Worm (Caenorhabditis elegans) whole organism, mixed stage, embryonic: ENCODE data around the gene kin-21.
A peak's percentile ranks its signal among the peaks of the same experiment; 100 is the strongest.

ENCODE experiments used
- M03D4.4 ChIP-seq: sonication (generic microtip); optimal IDR thresholded peaks from 2 replicates; lab custom pipeline; 2017; ENCODE audit warnings: mild to moderate bottlenecking, missing genetic modification characterization, missing compliant biosample characterization
- ceh-39 ChIP-seq: fragments of 150-350 bp; optimal IDR thresholded peaks from 2 replicates; lab custom pipeline; 2014; ENCODE audit warnings: missing biosample characterization, missing genetic modification characterization
- ceh-83 ChIP-seq: fragments of 200-800 bp; sonication (Bioruptor generic); optimal IDR thresholded peaks from 2 replicates; lab custom pipeline; 2018; ENCODE audit warnings: mild to moderate bottlenecking, missing genetic modification characterization, missing compliant biosample characterization
- ces-1 ChIP-seq: fragments of 150-350 bp; optimal IDR thresholded peaks from 2 replicates; lab custom pipeline; 2014; ENCODE audit warnings: missing biosample characterization, missing genetic modification reagents, missing genetic modification characterization
- cnd-1 ChIP-seq: fragments of 200-800 bp; sonication (Bioruptor generic); optimal IDR thresholded peaks from 2 replicates; lab custom pipeline; 2018; ENCODE audit warnings: mild to moderate bottlenecking, missing genetic modification characterization, missing compliant biosample characterization
- drap-1 ChIP-seq: fragments of 200-800 bp; sonication (Bioruptor generic); optimal IDR thresholded peaks from 3 replicates; lab custom pipeline; 2018; ENCODE audit warnings: mild to moderate bottlenecking, missing genetic modification characterization, missing compliant biosample characterization
- elt-3 ChIP-seq: fragments of 150-350 bp; optimal IDR thresholded peaks from 2 replicates; lab custom pipeline; 2014; ENCODE audit warnings: missing biosample characterization, missing genetic modification characterization
- flh-1 ChIP-seq: fragments of 200-800 bp; sonication (Bioruptor generic); optimal IDR thresholded peaks from 2 replicates; lab custom pipeline; 2018; ENCODE audit warnings: mild to moderate bottlenecking, missing genetic modification characterization, moderate library complexity, missing compliant biosample characterization
- ham-2 ChIP-seq: fragments of 200-800 bp; sonication (Bioruptor generic); optimal IDR thresholded peaks from 2 replicates; lab custom pipeline; 2018; ENCODE audit warnings: mild to moderate bottlenecking, missing genetic modification characterization, missing compliant biosample characterization
- hlh-1 ChIP-seq: fragments of 150-350 bp; optimal IDR thresholded peaks from 2 replicates; lab custom pipeline; 2014; ENCODE audit warnings: missing biosample characterization, missing genetic modification reagents, missing genetic modification characterization
- lin-13 ChIP-seq: fragments of 150-350 bp; optimal IDR thresholded peaks from 2 replicates; lab custom pipeline; 2014; ENCODE audit warnings: missing biosample characterization, missing genetic modification characterization
- mep-1 ChIP-seq: fragments of 150-350 bp; optimal IDR thresholded peaks from 2 replicates; lab custom pipeline; 2017; ENCODE audit warnings: missing biosample characterization, missing genetic modification reagents, missing genetic modification characterization, inconsistent platforms
- mls-2 ChIP-seq: sonication (generic microtip); optimal IDR thresholded peaks from 2 replicates; lab custom pipeline; 2016; ENCODE audit warnings: mild to moderate bottlenecking, missing genetic modification characterization, moderate library complexity, missing compliant biosample characterization
- nhr-2 ChIP-seq: fragments of 150-350 bp; optimal IDR thresholded peaks from 2 replicates; lab custom pipeline; 2014; ENCODE audit warnings: missing biosample characterization, missing genetic modification characterization
- nhr-237 ChIP-seq: fragments of 150-350 bp; optimal IDR thresholded peaks from 2 replicates; lab custom pipeline; 2014; ENCODE audit warnings: missing biosample characterization, missing genetic modification characterization
- pha-4 ChIP-seq: fragments of 150-350 bp; optimal IDR thresholded peaks from 2 replicates; lab custom pipeline; 2018; ENCODE audit warnings: missing biosample characterization, missing genetic modification reagents, missing genetic modification characterization
- sem-2 ChIP-seq: fragments of 200-800 bp; sonication (Bioruptor generic); optimal IDR thresholded peaks from 2 replicates; lab custom pipeline; 2018; ENCODE audit warnings: mild to moderate bottlenecking, missing genetic modification characterization, missing compliant biosample characterization
- snpc-4 ChIP-seq: fragments of 150-350 bp; optimal IDR thresholded peaks from 2 replicates; lab custom pipeline; 2014; ENCODE audit warnings: missing biosample characterization, missing genetic modification characterization
- sptf-1 ChIP-seq: sonication (generic microtip); optimal IDR thresholded peaks from 2 replicates; lab custom pipeline; 2017; ENCODE audit warnings: mild to moderate bottlenecking, missing genetic modification characterization, moderate library complexity, missing compliant biosample characterization
- unc-120 ChIP-seq: sonication (generic microtip); optimal IDR thresholded peaks from 2 replicates; lab custom pipeline; 2017; ENCODE audit warnings: missing genetic modification characterization, missing compliant biosample characterization; ENCODE audit not compliant: poor library complexity, severe bottlenecking
- unc-39 ChIP-seq: fragments of 150-350 bp; optimal IDR thresholded peaks from 2 replicates; lab custom pipeline; 2014; ENCODE audit warnings: missing biosample characterization, missing genetic modification characterization
- unc-62 ChIP-seq: fragments of 150-350 bp; optimal IDR thresholded peaks from 2 replicates; lab custom pipeline; 2014; ENCODE audit warnings: missing biosample characterization, missing genetic modification reagents, missing genetic modification characterization
- zip-8 ChIP-seq: fragments of 150-350 bp; optimal IDR thresholded peaks from 2 replicates; lab custom pipeline; 2014; ENCODE audit warnings: missing biosample characterization, missing genetic modification characterization
- ztf-11 ChIP-seq: fragments of 150-350 bp; optimal IDR thresholded peaks from 2 replicates; lab custom pipeline; 2014; ENCODE audit warnings: missing biosample characterization, missing genetic modification characterization

kin-21 gene

DNA sequence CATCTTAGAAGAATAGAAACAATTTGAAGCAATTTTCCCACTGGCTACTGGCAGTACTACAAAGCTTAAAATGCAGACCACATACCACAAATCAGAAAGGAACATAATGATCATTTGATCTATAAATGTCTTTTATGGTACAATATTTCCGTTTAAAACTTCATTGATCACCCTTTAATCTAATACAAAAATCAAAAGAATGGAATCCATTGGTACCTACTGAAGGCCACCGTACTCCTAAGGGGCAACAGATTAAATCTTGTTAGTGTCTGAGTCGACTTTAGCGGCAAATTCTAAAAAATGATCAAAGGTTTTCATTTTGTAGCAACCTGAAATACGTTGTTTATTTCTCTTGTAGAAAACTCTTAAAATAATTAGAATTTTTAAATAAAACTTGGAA, 39.5 kb downstream of the kin-21 start:
- TF ChIP-seq unc-120 (tag; lab: Kevin White, UChicago): no peak
- no peak for TF ChIP-seq flh-1 (GFP tag; lab: Kevin White, UChicago)
- no peak for TF ChIP-seq drap-1
- no peak for TF ChIP-seq zip-8 (tag; lab: Kevin White, UChicago)

DNA sequence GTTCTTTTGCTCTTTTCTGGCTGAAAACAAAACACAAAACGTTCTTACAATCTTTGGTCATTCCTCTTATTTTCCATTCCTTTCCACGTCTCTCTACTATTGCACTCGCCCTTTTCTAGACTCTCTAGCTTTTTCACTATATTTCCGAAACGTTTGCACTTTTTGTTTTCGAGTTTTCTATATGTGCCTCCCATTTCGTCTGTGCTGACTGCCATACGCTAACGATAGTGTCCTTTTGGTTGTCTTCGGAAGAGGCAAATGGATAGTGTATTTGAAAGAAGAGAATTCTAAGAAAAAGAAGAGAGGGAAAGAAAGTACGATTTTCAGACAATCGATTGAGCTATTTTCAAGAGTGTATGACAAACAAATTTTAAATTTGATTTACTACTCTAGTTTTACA, 40.1 kb downstream of the kin-21 start:
- no peak for TF ChIP-seq pha-4
- TF ChIP-seq, all 35 proteins: peak for 0

DNA sequence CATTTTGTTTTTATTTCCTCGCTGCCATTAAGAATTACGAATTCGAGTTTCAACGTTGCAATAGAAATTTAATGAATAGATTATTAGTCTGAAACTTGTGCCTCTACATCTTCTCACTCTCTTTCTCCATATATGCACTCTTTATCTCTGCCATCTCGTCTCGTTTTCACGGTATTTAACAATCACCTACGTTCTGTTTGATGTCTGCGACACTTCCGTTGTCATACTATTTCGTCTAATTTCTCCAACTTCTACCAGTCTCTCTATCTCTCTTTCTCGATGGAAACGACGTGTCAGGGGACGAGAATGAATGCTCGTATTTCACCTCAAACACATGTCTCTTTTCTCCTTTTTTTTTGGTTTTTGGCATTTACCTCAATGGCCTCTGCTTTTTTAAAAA, 41.2 kb downstream of the kin-21 start:
- TF ChIP-seq mls-2 (tag; lab: Kevin White, UChicago) (no peak), elt-3 (tag; lab: Kevin White, UChicago) (no peak), pha-4 (peak; percentile 38), snpc-4 (no peak), cnd-1 (no peak), ces-1 (GFP tag; lab: Kevin White, UChicago) (peak; percentile 28), unc-120 (tag; lab: Kevin White, UChicago) (peak; percentile 61), ceh-39 (tag; lab: Kevin White, UChicago) (no peak), flh-1 (GFP tag; lab: Kevin White, UChicago) (no peak), nhr-237 (tag; lab: Kevin White, UChicago) (peak; percentile 7), unc-62 (peak; percentile 64), hlh-1 (tag; lab: Kevin White, UChicago) (peak; percentile 66)
- TF ChIP-seq, all 35 proteins: peak for 6

DNA sequence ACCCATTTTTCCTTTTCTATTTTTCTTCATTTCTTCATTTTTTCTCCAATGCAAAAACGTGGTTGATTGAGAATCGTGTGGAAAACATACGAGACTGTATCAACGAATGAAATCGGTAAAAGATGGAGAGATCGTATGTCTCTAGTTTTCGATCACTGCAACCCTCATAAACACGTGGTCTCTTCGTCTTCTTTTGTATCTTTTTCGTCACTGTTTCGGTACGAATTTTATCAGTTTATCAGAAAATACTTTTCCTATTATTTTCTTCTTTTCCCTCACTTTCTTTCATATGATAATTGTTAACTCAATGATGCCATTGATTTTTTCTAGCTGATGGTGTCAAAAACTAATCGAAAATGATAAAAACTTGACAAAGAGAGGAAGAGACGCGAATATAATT, 43.0 kb downstream of the kin-21 start:
- TF ChIP-seq mls-2 (tag; lab: Kevin White, UChicago) (no peak), lin-13 (tag; lab: Kevin White, UChicago) (no peak), unc-62 (no peak), sptf-1 (no peak), unc-120 (tag; lab: Kevin White, UChicago) (no peak), ceh-83 (GFP tag; lab: Kevin White, UChicago) (no peak), unc-39 (tag; lab: Kevin White, UChicago) (no peak), zip-8 (tag; lab: Kevin White, UChicago) (no peak), sem-2 (GFP tag; lab: Kevin White, UChicago) (no peak)

DNA sequence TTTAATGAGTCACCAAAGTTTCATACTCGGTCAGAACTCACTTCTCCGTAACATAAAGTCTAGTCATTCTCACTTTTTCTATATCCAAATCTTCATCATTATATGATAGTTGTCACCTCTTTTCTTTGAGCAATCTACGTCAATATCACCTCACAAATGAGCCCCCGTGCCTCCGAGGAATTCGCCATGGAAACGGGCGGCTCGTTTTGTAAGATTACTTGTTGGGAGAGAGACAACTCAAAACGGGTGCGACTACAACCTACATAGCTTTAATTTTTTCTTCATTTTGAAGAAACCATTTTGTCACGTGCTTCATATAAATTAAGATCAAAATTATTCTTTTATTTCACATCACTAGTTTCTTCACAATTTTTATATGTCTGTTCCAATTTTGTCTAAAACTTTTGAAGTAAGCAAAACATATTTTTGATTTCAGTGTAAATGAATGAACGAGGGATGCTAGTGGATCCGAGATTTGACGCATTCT, 46.2 kb downstream of the kin-21 start, which contains the start of gene nhr-4:
Gene nhr-4, plus strand, starts transcription at position 437 of the 487 bp plus-strand sequence.
- TF ChIP-seq ham-2 (GFP tag; lab: Kevin White, UChicago) (no peak), ztf-11 (no peak), mls-2 (tag; lab: Kevin White, UChicago) (no peak), sptf-1 (no peak), M03D4.4 (no peak), nhr-237 (tag; lab: Kevin White, UChicago) (no peak), ces-1 (GFP tag; lab: Kevin White, UChicago) (no peak)

DNA sequence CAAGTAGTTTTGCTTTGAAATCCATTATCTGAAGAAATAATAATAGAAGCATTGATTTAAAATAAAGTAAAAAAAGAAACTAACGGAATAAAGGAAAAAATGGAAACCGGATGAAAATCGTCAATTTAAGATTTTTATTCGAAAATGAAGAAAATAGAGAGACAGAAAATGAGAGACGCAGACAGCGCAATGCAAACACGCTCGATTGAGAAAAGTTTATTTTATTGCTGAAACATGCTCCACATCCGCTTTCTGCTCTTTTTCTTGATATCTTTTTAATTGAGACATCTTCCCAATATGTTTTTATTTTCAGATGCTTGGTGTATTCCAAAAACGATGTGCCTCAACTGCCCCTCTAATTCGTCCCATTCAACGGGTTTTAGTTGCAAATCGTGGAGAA, 51.6 kb downstream of the kin-21 start, which contains the start of the genes prp-18 and mccc-1:
Gene prp-18, minus strand, starts transcription at position 127 of the 400 bp plus-strand sequence.
Gene mccc-1, plus strand, starts transcription at position 314 of the 400 bp plus-strand sequence.
- TF ChIP-seq ces-1 (GFP tag; lab: Kevin White, UChicago) (peak; percentile 87), unc-39 (tag; lab: Kevin White, UChicago) (no peak), mep-1 (tag; lab: Kevin White, UChicago) (peak; percentile 46), nhr-2 (tag; lab: Kevin White, UChicago) (no peak), pha-4 (peak; percentile 36)
